Worm (Caenorhabditis elegans): Measurements from ENCODE around the gene Y94H6A.12.

- TF ChIP-seq elt-3 (tag; optimal IDR thresholded peaks at IDR 0.05), result no peak
- no peak for TF ChIP-seq ces-1 (GFP tag; optimal IDR thresholded peaks at IDR 0.05)
- TF ChIP-seq M03D4.4 (tag; optimal IDR thresholded peaks at IDR 0.05), result no peak
- no peak for TF ChIP-seq elt-1 (tag; optimal IDR thresholded peaks at IDR 0.05; ENCODE audit: borderline replicate concordance, insufficient read depth)
Measured at ce11 chrIV:2670664-2671063, 42.2 kb downstream of the Y94H6A.12 start.

All from whole organism, mixed stage, embryonic.